Fruit fly (Drosophila melanogaster): ENCODE results near the gene glo.
A peak's percentile ranks its signal among the peaks of the same experiment; 100 is the strongest.

The glo gene

dm6 chr3R:11773999-11774397, 45.2 kb downstream of the glo start (continued):
- TF ChIP-seq lov (optimal IDR thresholded peaks at IDR 0.05) (no peak), lov (GFP tag; IDR thresholded peaks at IDR 0.05) (no peak), Aef1 (GFP tag; IDR thresholded peaks at IDR 0.05) (peak; percentile 45; the same call in 1 of the 3 replicates), CG5180 (GFP tag; optimal IDR thresholded peaks at IDR 0.05) (peak; percentile 51), ara (GFP tag; IDR thresholded peaks at IDR 0.05) (no peak), HmgD (GFP tag; optimal IDR thresholded peaks at IDR 0.05) (no peak), CG17568 (GFP tag; optimal IDR thresholded peaks at IDR 0.05) (peak; percentile 42), CG7372 (GFP tag; IDR thresholded peaks at IDR 0.05) (no peak; the same call in 1 of the 2 replicates), klu (GFP tag; IDR thresholded peaks at IDR 0.05) (peak; percentile 24; the same call in 1 of the 2 replicates), prd (optimal IDR thresholded peaks at IDR 0.05) (no peak), prd (GFP tag; IDR thresholded peaks at IDR 0.05) (peak; percentile 59), CG12769 (tag; optimal IDR thresholded peaks at IDR 0.05) (peak; percentile 58), emc (GFP tag; optimal IDR thresholded peaks at IDR 0.05) (no peak), cwo (GFP tag; optimal IDR thresholded peaks at IDR 0.05) (peak; percentile 77), gce (GFP tag; IDR thresholded peaks at IDR 0.05) (no peak), zen2 (GFP tag; IDR thresholded peaks at IDR 0.05; ENCODE audit: partially characterized antibody) (no peak), NFAT (GFP tag; IDR thresholded peaks at IDR 0.05) (no peak), Dbx (GFP tag; IDR thresholded peaks at IDR 0.05) (peak; percentile 44; the same call in 1 of the 3 replicates), B-H1 (GFP tag; IDR thresholded peaks at IDR 0.05) (0 out of 3 replicates have a peak, but pooled peaks have one; percentile 29), CG7928 (GFP tag; optimal IDR thresholded peaks at IDR 0.05) (no peak), Optix (GFP tag; IDR thresholded peaks at IDR 0.05) (no peak), CTCF (GFP tag; optimal IDR thresholded peaks at IDR 0.05) (no peak), Opbp (GFP tag; IDR thresholded peaks at IDR 0.05; ENCODE audit: partially characterized antibody) (no peak), gem (tag; optimal IDR thresholded peaks at IDR 0.05) (peak; percentile 92), E2f2 (GFP tag; IDR thresholded peaks at IDR 0.05) (peak; percentile 28; the same call in 1 of the 2 replicates), CG30403 (GFP tag; optimal IDR thresholded peaks at IDR 0.05) (peak; percentile 79), Hmx (GFP tag; optimal IDR thresholded peaks at IDR 0.05) (no peak), Abd-B (GFP tag; optimal IDR thresholded peaks at IDR 0.05) (peak; percentile 54), dmrt11E (tag; optimal IDR thresholded peaks at IDR 0.05) (peak; percentile 88), CG6654 (GFP tag; optimal IDR thresholded peaks at IDR 0.05) (no peak), lola (GFP tag; optimal IDR thresholded peaks at IDR 0.05) (peak in 1 of 3 experiments; percentile 86), sisA (GFP tag; IDR thresholded peaks at IDR 0.05) (0 out of 2 replicates have a peak, but pooled peaks have one; percentile 22), CrebB (tag; optimal IDR thresholded peaks at IDR 0.05) (peak; percentile 22), row (GFP tag; IDR thresholded peaks at IDR 0.05) (peak; percentile 77), GATAe (GFP tag; conservative IDR thresholded peaks at IDR 0.05) (no peak), al (GFP tag; IDR thresholded peaks at IDR 0.05) (no peak; the same call in 1 of the 2 replicates), org-1 (GFP tag; optimal IDR thresholded peaks at IDR 0.05) (peak; percentile 52), Hr3 (GFP tag; optimal IDR thresholded peaks at IDR 0.05) (peak; percentile 67), hkb (optimal IDR thresholded peaks at IDR 0.05) (no peak), hkb (GFP tag; IDR thresholded peaks at IDR 0.05) (no peak), Taf1 (GFP tag; IDR thresholded peaks at IDR 0.05) (no peak), CG10366 (GFP tag; IDR thresholded peaks at IDR 0.05) (no peak), slp2 (GFP tag; optimal IDR thresholded peaks at IDR 0.05) (no peak), CG13775 (GFP tag; optimal IDR thresholded peaks at IDR 0.05) (peak; percentile 56), bowl (GFP tag; IDR thresholded peaks at IDR 0.05) (no peak), CG31365 (tag; optimal IDR thresholded peaks at IDR 0.05) (no peak), CkIIα-i1 (GFP tag; IDR thresholded peaks at IDR 0.05) (no peak), Dip2 (GFP tag; IDR thresholded peaks at IDR 0.05) (no peak), sens (GFP tag) (peak; percentile 89), CG6683 (GFP tag; optimal IDR thresholded peaks at IDR 0.05) (peak; percentile 58), Usf (GFP tag; optimal IDR thresholded peaks at IDR 0.05) (no peak), tap (tag; optimal IDR thresholded peaks at IDR 0.05) (peak; percentile 59), h (optimal IDR thresholded peaks at IDR 0.05) (no peak), schlank (tag; optimal IDR thresholded peaks at IDR 0.05) (no peak)
